Fruit fly (Drosophila melanogaster): ENCODE results near the gene CG3529.

Gene CG3529

DNA sequence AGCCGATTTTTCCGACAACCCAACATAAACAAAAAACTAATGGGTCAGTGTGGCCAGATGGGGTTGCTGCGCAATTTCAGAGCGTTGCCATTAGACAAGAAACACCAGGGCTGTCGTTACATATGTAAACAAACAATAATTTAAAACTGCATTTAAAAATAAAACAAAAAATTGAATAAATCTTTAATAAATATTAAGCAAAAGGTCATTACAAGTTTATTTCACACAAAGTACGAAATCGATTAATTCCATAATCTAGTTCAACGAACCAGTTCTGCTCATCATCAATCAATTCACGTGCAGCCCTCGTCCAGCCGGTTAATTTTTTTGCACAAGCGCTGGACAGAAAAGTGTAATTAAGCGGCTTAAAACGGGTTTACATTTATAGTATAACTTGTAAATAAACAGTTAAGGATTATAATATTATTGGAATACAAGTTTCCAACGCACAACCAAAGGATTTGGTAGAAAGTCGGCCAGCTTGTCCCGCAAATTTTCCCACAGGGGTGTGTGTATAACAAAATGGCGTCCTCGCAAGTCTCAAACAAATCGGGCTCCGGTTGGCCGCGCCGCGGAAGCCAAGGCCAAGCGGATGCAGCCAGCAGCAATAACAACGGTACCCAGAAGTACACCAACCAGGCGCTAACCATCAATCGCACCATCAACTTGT lies 35.8 kb upstream of the CG3529 start, which contains the start of the genes CG4022 and Cpsf5 (continued):
- TF ChIP-seq Lpt (GFP tag; optimal IDR thresholded peaks at IDR 0.05) (peak; percentile 49), Eip75B (GFP tag; optimal IDR thresholded peaks at IDR 0.05) (peak; percentile 78), achi (GFP tag; optimal IDR thresholded peaks at IDR 0.05) (peak; percentile 77), Smox (GFP tag; optimal IDR thresholded peaks at IDR 0.05) (peak; percentile 71), CG8119 (GFP tag; IDR thresholded peaks at IDR 0.05) (peak; percentile 73), eg (GFP tag; IDR thresholded peaks at IDR 0.05) (peak; percentile 83; the same call in 2 of the 3 replicates), Sox102F (GFP tag; optimal IDR thresholded peaks at IDR 0.05) (peak; percentile 77), CG1621 (tag; optimal IDR thresholded peaks at IDR 0.05) (peak; percentile 36), svp (GFP tag) (no peak), dsx (GFP tag; optimal IDR thresholded peaks at IDR 0.05; ENCODE audit: poor library complexity, severe bottlenecking) (peak; percentile 41), Blimp-1 (GFP tag; optimal IDR thresholded peaks at IDR 0.05) (no peak), acj6 (GFP tag; optimal IDR thresholded peaks at IDR 0.05) (peak; percentile 77), fd85E (GFP tag; optimal IDR thresholded peaks at IDR 0.05) (no peak), CG9139 (GFP tag; optimal IDR thresholded peaks at IDR 0.05) (no peak), dac (GFP tag; optimal IDR thresholded peaks at IDR 0.05) (no peak), CG6808 (GFP tag; optimal IDR thresholded peaks at IDR 0.05) (peak; percentile 36), ss (GFP tag; optimal IDR thresholded peaks at IDR 0.05) (peak; percentile 34 to 47), CG11902 (GFP tag; optimal IDR thresholded peaks at IDR 0.05) (peak; percentile 4), CG8632 (GFP tag; optimal IDR thresholded peaks at IDR 0.05) (peak; percentile 29), Met (GFP tag; optimal IDR thresholded peaks at IDR 0.05) (peak; percentile 74), CG4318 (GFP tag; optimal IDR thresholded peaks at IDR 0.05) (no peak), CG10631 (GFP tag; optimal IDR thresholded peaks at IDR 0.05) (peak; percentile 79), Gug (GFP tag; IDR thresholded peaks at IDR 0.05) (no peak; the same call in 1 of the 2 replicates), salr (GFP tag; optimal IDR thresholded peaks at IDR 0.05) (no peak), Ets96B (tag; optimal IDR thresholded peaks at IDR 0.05) (peak; percentile 61), Eip93F (GFP tag; optimal IDR thresholded peaks at IDR 0.05) (peak; percentile 69), Sox15 (GFP tag; optimal IDR thresholded peaks at IDR 0.05) (peak; percentile 46), Sox14 (GFP tag; optimal IDR thresholded peaks at IDR 0.05) (peak; percentile 70), CG6792 (GFP tag; optimal IDR thresholded peaks at IDR 0.05) (peak; percentile 64), CG3032 (tag; optimal IDR thresholded peaks at IDR 0.05) (peak; percentile 75), CG16779 (tag; optimal IDR thresholded peaks at IDR 0.05) (no peak), CG3919 (GFP tag; optimal IDR thresholded peaks at IDR 0.05) (peak; percentile 67), OdsH (GFP tag; optimal IDR thresholded peaks at IDR 0.05) (peak; percentile 79), fkh (GFP tag; optimal IDR thresholded peaks at IDR 0.05) (peak; percentile 99), esn (GFP tag; optimal IDR thresholded peaks at IDR 0.05) (peak; percentile 82), CG6163 (GFP tag; IDR thresholded peaks at IDR 0.05) (peak; percentile 79), Hr39 (GFP tag; optimal IDR thresholded peaks at IDR 0.05) (peak; percentile 62), spab (GFP tag; optimal IDR thresholded peaks at IDR 0.05) (no peak)

DNA sequence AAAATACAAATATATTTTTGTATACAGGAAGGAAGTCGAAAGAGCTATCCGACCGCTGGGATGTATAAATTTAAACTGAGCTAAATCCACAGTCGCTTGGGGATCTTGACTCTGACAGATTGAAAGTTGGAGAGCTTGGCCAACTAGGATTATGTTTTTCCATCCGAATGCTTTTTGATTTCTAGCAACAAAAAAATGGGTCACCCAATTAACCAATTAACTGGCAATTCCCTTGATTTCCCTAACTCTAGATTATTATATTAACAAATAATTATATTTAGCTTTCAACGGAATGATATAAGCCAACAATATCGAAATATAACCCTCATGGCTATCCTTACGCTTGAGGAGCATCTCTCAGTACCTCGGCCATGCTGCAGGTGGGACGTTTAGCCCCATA lies 29.4 kb upstream of the CG3529 start, which contains the start of gene CG3982:
CG3982 (minus strand) TSS at position 101 of the 400 bp plus-strand sequence.
- TF ChIP-seq CG32006 (GFP tag; optimal IDR thresholded peaks at IDR 0.05) (no peak), svp (GFP tag) (no peak), CG6854 (GFP tag; optimal IDR thresholded peaks at IDR 0.05) (no peak), Ets21C (GFP tag; optimal IDR thresholded peaks at IDR 0.05) (no peak), CG8319 (GFP tag; optimal IDR thresholded peaks at IDR 0.05) (no peak), Eip78C (GFP tag) (no peak), CG11762 (GFP tag; optimal IDR thresholded peaks at IDR 0.05; ENCODE audit: insufficient read depth) (no peak), CG8119 (GFP tag; IDR thresholded peaks at IDR 0.05) (no peak), acj6 (GFP tag; optimal IDR thresholded peaks at IDR 0.05) (no peak), dac (GFP tag; optimal IDR thresholded peaks at IDR 0.05) (no peak), CG31627 (GFP tag; optimal IDR thresholded peaks at IDR 0.05) (no peak), esn (GFP tag; optimal IDR thresholded peaks at IDR 0.05) (no peak), CG6808 (GFP tag; optimal IDR thresholded peaks at IDR 0.05) (no peak), Gug (GFP tag; IDR thresholded peaks at IDR 0.05) (no peak), Lpt (GFP tag; optimal IDR thresholded peaks at IDR 0.05) (no peak)
